ENCODE assay signal across 7 fruit fly cellular contexts in genomic region chrX:8650631-8651133, dm6.
TF ChIP-seq lines count a peak whose summit lies in the region.

oc (minus strand) TSS chrX:8650681.

- TF ChIP-seq CTCF in S2 (optimal IDR thresholded peaks at IDR 0.05; lab: Kevin White, UChicago) = peak; percentile 46 to 73
- no peak for TF ChIP-seq CTCF in whole organism, embryonic (GFP tag; optimal IDR thresholded peaks at IDR 0.05; lab: Kevin White, UChicago)

TF ChIP-seq in whole organism, 6 proteins besides CTCF, POLR2A, EP300 and RAD21:
- TF ChIP-seq Dll (optimal IDR thresholded peaks at IDR 0.05; lab: Kevin White, UChicago) (peak; percentile 7), usp (GFP tag; optimal IDR thresholded peaks at IDR 0.05; lab: Kevin White, UChicago) (no peak), CG8478 (optimal IDR thresholded peaks at IDR 0.05; lab: Kevin White, UChicago) (peak; percentile 100)
TF ChIP-seq in whole organism: peak in this region for 2.

TF ChIP-seq in whole organism, adult, 20 proteins besides CTCF, POLR2A, EP300 and RAD21:
- TF ChIP-seq Clk (GFP tag; optimal IDR thresholded peaks at IDR 0.05; lab: Kevin White, UChicago) = no peak
- peak; percentile 80 for TF ChIP-seq ovo (GFP tag; optimal IDR thresholded peaks at IDR 0.05; lab: Kevin White, UChicago)
- TF ChIP-seq pad (GFP tag; optimal IDR thresholded peaks at IDR 0.05; lab: Kevin White, UChicago) = peak; percentile 73
- peak; percentile 15 for TF ChIP-seq Hr96 (GFP tag; optimal IDR thresholded peaks at IDR 0.05; lab: Kevin White, UChicago)
- TF ChIP-seq tj (GFP tag; optimal IDR thresholded peaks at IDR 0.05; lab: Kevin White, UChicago) = peak; percentile 53
- peak; percentile 20 for TF ChIP-seq CG1620 (GFP tag; optimal IDR thresholded peaks at IDR 0.05; lab: Kevin White, UChicago)

TF ChIP-seq in whole organism, embryonic, 481 proteins besides CTCF, POLR2A, EP300 and RAD21 (continues in another document):
- peak; percentile 3 for TF ChIP-seq Sry-δ (GFP tag; optimal IDR thresholded peaks at IDR 0.05; lab: Kevin White, UChicago)
- no peak for TF ChIP-seq onecut (GFP tag; IDR thresholded peaks at IDR 0.05; lab: Robert Waterston, UW)
- no peak for TF ChIP-seq CG7928 (GFP tag; optimal IDR thresholded peaks at IDR 0.05; lab: Kevin White, UChicago)
- TF ChIP-seq klu (GFP tag; IDR thresholded peaks at IDR 0.05; lab: Robert Waterston, UW) = no peak
- TF ChIP-seq Ets65A (GFP tag; lab: Kevin White, UChicago) = no peak
- TF ChIP-seq ATbp (GFP tag; optimal IDR thresholded peaks at IDR 0.05; lab: Kevin White, UChicago) = no peak
- no peak for TF ChIP-seq CG14860 (GFP tag; IDR thresholded peaks at IDR 0.05; lab: Robert Waterston, UW; ENCODE audit: partially characterized antibody)
- TF ChIP-seq CG31441 (GFP tag; IDR thresholded peaks at IDR 0.05; lab: Robert Waterston, UW) = no peak
- no peak for TF ChIP-seq CG11456 (GFP tag; IDR thresholded peaks at IDR 0.05; lab: Robert Waterston, UW)
- TF ChIP-seq Hr39 (optimal IDR thresholded peaks at IDR 0.05; lab: Kevin White, UChicago) = peak; percentile 94
- TF ChIP-seq lbe (GFP tag; optimal IDR thresholded peaks at IDR 0.05; lab: Kevin White, UChicago) = no peak
- peak; percentile 11 for TF ChIP-seq her (GFP tag; optimal IDR thresholded peaks at IDR 0.05; lab: Kevin White, UChicago)
- no peak for TF ChIP-seq CG2202 (tag; optimal IDR thresholded peaks at IDR 0.05; lab: Kevin White, UChicago)
- TF ChIP-seq Taf1 (GFP tag; IDR thresholded peaks at IDR 0.05; lab: Robert Waterston, UW) = no peak
- TF ChIP-seq corto (GFP tag; optimal IDR thresholded peaks at IDR 0.05; lab: Kevin White, UChicago) = no peak
- no peak for TF ChIP-seq CG5953 (GFP tag; IDR thresholded peaks at IDR 0.05; lab: Robert Waterston, UW)
- no peak for TF ChIP-seq row (GFP tag; IDR thresholded peaks at IDR 0.05; lab: Robert Waterston, UW)
- no peak for TF ChIP-seq Atf3 (GFP tag; optimal IDR thresholded peaks at IDR 0.05; lab: Kevin White, UChicago)
- TF ChIP-seq NC2β (GFP tag; optimal IDR thresholded peaks at IDR 0.05; lab: Kevin White, UChicago) = peak; percentile 1
- TF ChIP-seq CG5245 (GFP tag; optimal IDR thresholded peaks at IDR 0.05; lab: Kevin White, UChicago) = no peak
- TF ChIP-seq so (GFP tag; IDR thresholded peaks at IDR 0.05; lab: Robert Waterston, UW) = no peak
- TF ChIP-seq CG4820 (GFP tag; optimal IDR thresholded peaks at IDR 0.05; lab: Kevin White, UChicago) = no peak

TF ChIP-seq in whole organism, prepupa, 60 proteins besides CTCF, POLR2A, EP300 and RAD21 (continues in another document):
- TF ChIP-seq CG10631 (GFP tag; optimal IDR thresholded peaks at IDR 0.05; lab: Kevin White, UChicago) (peak; percentile 5), Smox (GFP tag; optimal IDR thresholded peaks at IDR 0.05; lab: Kevin White, UChicago) (peak; percentile 18), topi (GFP tag; optimal IDR thresholded peaks at IDR 0.05; lab: Kevin White, UChicago) (peak; percentile 15), acj6 (GFP tag; optimal IDR thresholded peaks at IDR 0.05; lab: Kevin White, UChicago) (no peak), CG32006 (GFP tag; optimal IDR thresholded peaks at IDR 0.05; lab: Kevin White, UChicago) (peak; percentile 60), OdsH (GFP tag; optimal IDR thresholded peaks at IDR 0.05; lab: Kevin White, UChicago) (peak; percentile 32), CG31627 (GFP tag; optimal IDR thresholded peaks at IDR 0.05; lab: Kevin White, UChicago) (no peak), svp (GFP tag; lab: Kevin White, UChicago) (no peak), CG9139 (GFP tag; optimal IDR thresholded peaks at IDR 0.05; lab: Kevin White, UChicago) (peak; percentile 66), Sox102F (GFP tag; optimal IDR thresholded peaks at IDR 0.05; lab: Kevin White, UChicago) (peak; percentile 19), Ets96B (tag; optimal IDR thresholded peaks at IDR 0.05; lab: Kevin White, UChicago) (peak; percentile 36), esn (GFP tag; optimal IDR thresholded peaks at IDR 0.05; lab: Kevin White, UChicago) (peak; percentile 27), CG6808 (GFP tag; optimal IDR thresholded peaks at IDR 0.05; lab: Kevin White, UChicago) (peak; percentile 58), fkh (GFP tag; optimal IDR thresholded peaks at IDR 0.05; lab: Kevin White, UChicago) (peak; percentile 97), Hr4 (GFP tag; optimal IDR thresholded peaks at IDR 0.05; lab: Kevin White, UChicago) (no peak), CG8632 (GFP tag; optimal IDR thresholded peaks at IDR 0.05; lab: Kevin White, UChicago) (peak; percentile 46), fd85E (GFP tag; optimal IDR thresholded peaks at IDR 0.05; lab: Kevin White, UChicago) (no peak), CG8319 (GFP tag; optimal IDR thresholded peaks at IDR 0.05; lab: Kevin White, UChicago) (no peak), Lpt (GFP tag; optimal IDR thresholded peaks at IDR 0.05; lab: Kevin White, UChicago) (peak; percentile 58), net (GFP tag; optimal IDR thresholded peaks at IDR 0.05; lab: Kevin White, UChicago) (peak; percentile 21), CG6276 (GFP tag; optimal IDR thresholded peaks at IDR 0.05; lab: Kevin White, UChicago) (no peak), CG3032 (tag; optimal IDR thresholded peaks at IDR 0.05; lab: Kevin White, UChicago) (peak; percentile 56)

TF ChIP-seq in whole organism, pupa, 21 proteins besides CTCF, POLR2A, EP300 and RAD21:
- TF ChIP-seq rn (GFP tag; IDR thresholded peaks at IDR 0.05; lab: Robert Waterston, UW) (peak; percentile 45; the same call in 1 of the 2 replicates), CG10348 (GFP tag; IDR thresholded peaks at IDR 0.05; lab: Robert Waterston, UW) (no peak), fd96Ca (GFP tag; IDR thresholded peaks at IDR 0.05; lab: Robert Waterston, UW) (peak; percentile 64; the same call in 2 of the 3 replicates), CG12605 (GFP tag; IDR thresholded peaks at IDR 0.05; lab: Robert Waterston, UW) (peak; percentile 40; the same call in 1 of the 2 replicates), CG14655 (GFP tag; optimal IDR thresholded peaks at IDR 0.05; lab: Kevin White, UChicago) (peak; percentile 56), CG34367 (tag; optimal IDR thresholded peaks at IDR 0.05; lab: Kevin White, UChicago) (peak; percentile 56), EcR (GFP tag; optimal IDR thresholded peaks at IDR 0.05; lab: Kevin White, UChicago) (no peak), CG15710 (tag; optimal IDR thresholded peaks at IDR 0.05; lab: Kevin White, UChicago) (peak; percentile 57), D1 (tag; optimal IDR thresholded peaks at IDR 0.05; lab: Kevin White, UChicago) (peak; percentile 19), gl (tag; optimal IDR thresholded peaks at IDR 0.05; lab: Kevin White, UChicago) (peak; percentile 60), CG13204 (GFP tag; optimal IDR thresholded peaks at IDR 0.05; lab: Kevin White, UChicago) (peak; percentile 66), Ets98B (GFP tag; IDR thresholded peaks at IDR 0.05; lab: Robert Waterston, UW) (no peak), CG8301 (tag; optimal IDR thresholded peaks at IDR 0.05; lab: Kevin White, UChicago) (peak; percentile 17), Pif1A (GFP tag; optimal IDR thresholded peaks at IDR 0.05; lab: Kevin White, UChicago) (peak; percentile 64), CG17806 (tag; optimal IDR thresholded peaks at IDR 0.05; lab: Kevin White, UChicago) (no peak), Pif1B (GFP tag; optimal IDR thresholded peaks at IDR 0.05; lab: Kevin White, UChicago) (peak; percentile 39), CG8159 (tag; optimal IDR thresholded peaks at IDR 0.05; lab: Kevin White, UChicago) (peak; percentile 37), Snoo (tag; optimal IDR thresholded peaks at IDR 0.05; lab: Kevin White, UChicago) (peak; percentile 53), CG4496 (GFP tag; IDR thresholded peaks at IDR 0.05; lab: Robert Waterston, UW) (peak; percentile 78), CG9948 (tag; optimal IDR thresholded peaks at IDR 0.05; lab: Kevin White, UChicago) (peak; percentile 20), CG32121 (GFP tag; IDR thresholded peaks at IDR 0.05; lab: Robert Waterston, UW) (peak; percentile 72)

TF ChIP-seq in whole organism, wandering third instar larva, 38 proteins besides CTCF, POLR2A, EP300 and RAD21:
- TF ChIP-seq Dif (GFP tag; optimal IDR thresholded peaks at IDR 0.05; lab: Kevin White, UChicago; ENCODE audit: partially characterized antibody) (peak; percentile 61), ey (GFP tag; optimal IDR thresholded peaks at IDR 0.05; lab: Kevin White, UChicago) (no peak), N (GFP tag; optimal IDR thresholded peaks at IDR 0.05; lab: Kevin White, UChicago) (peak; percentile 82), h (GFP tag; optimal IDR thresholded peaks at IDR 0.05; lab: Kevin White, UChicago) (peak; percentile 21), Hnf4 (GFP tag; optimal IDR thresholded peaks at IDR 0.05; lab: Kevin White, UChicago) (peak; percentile 6), Sp1 (GFP tag; optimal IDR thresholded peaks at IDR 0.05; lab: Kevin White, UChicago) (peak; percentile 60), fru (GFP tag; optimal IDR thresholded peaks at IDR 0.05; lab: Kevin White, UChicago) (peak; percentile 26), CrebA (GFP tag; optimal IDR thresholded peaks at IDR 0.05; lab: Kevin White, UChicago; ENCODE audit: borderline replicate concordance) (no peak), Hr83 (GFP tag; optimal IDR thresholded peaks at IDR 0.05; lab: Kevin White, UChicago; ENCODE audit: poor library complexity, severe bottlenecking) (peak; percentile 22), OdsH (GFP tag; optimal IDR thresholded peaks at IDR 0.05; lab: Kevin White, UChicago) (no peak), CG32264 (GFP tag; optimal IDR thresholded peaks at IDR 0.05; lab: Kevin White, UChicago) (no peak), usp (GFP tag; optimal IDR thresholded peaks at IDR 0.05; lab: Kevin White, UChicago) (no peak), psq (GFP tag; optimal IDR thresholded peaks at IDR 0.05; lab: Kevin White, UChicago) (peak; percentile 50), Vsx2 (GFP tag; optimal IDR thresholded peaks at IDR 0.05; lab: Kevin White, UChicago; ENCODE audit: partially characterized antibody) (peak; percentile 44), Abd-B (GFP tag; optimal IDR thresholded peaks at IDR 0.05; lab: Kevin White, UChicago) (peak; percentile 28)
